Fruit fly (Drosophila melanogaster): Measurements from ENCODE around the gene Sod1.

The Sod1 gene

DNA sequence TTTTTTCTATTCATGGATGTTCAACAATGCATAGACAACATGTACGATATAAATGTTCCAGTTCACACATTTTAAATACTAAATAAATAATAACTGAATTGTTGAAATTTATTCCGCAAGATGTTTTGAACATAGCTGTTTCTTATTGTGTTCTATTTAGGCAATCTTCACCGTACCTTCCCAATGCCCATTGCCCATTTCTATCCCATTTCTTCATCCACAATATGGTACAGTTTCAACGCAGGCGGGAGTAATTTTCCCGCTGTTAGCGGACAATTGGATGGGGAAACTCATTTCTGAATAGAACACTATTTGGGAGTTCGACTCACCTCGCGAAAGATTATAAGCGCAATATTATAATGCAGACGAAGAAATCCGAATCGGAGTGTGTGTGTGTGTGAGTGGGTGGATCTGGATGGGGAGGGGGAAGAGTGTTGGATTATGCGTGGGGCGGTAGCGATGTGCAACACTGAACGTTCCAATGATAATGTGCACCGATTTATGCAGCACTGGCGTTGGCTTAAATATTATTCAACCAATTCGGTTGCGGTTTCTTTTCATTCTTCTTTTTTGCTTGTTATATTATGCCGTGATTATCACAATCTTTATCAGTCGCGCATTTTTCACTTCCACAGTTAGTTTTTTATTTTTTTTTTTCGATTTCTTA lies 21.5 kb downstream of the Sod1 start (continued):
- TF ChIP-seq crc (GFP tag; optimal IDR thresholded peaks at IDR 0.05), result peak; percentile 22
- peak; percentile 7; the same call in 1 of the 2 replicates for TF ChIP-seq CG14441 (GFP tag; IDR thresholded peaks at IDR 0.05)
- peak; percentile 96 for TF ChIP-seq sr (GFP tag; IDR thresholded peaks at IDR 0.05)
- TF ChIP-seq knrl (GFP tag; IDR thresholded peaks at IDR 0.05; ENCODE audit: partially characterized antibody), result peak; percentile 15; the same call in 1 of the 3 replicates
- TF ChIP-seq Fer3 (tag; optimal IDR thresholded peaks at IDR 0.05), result peak; percentile 24
- TF ChIP-seq ttk (GFP tag; IDR thresholded peaks at IDR 0.05), result no peak
- no peak for TF ChIP-seq CG6689 (GFP tag; IDR thresholded peaks at IDR 0.05)
- TF ChIP-seq mam (GFP tag; optimal IDR thresholded peaks at IDR 0.05), result peak; percentile 64
- TF ChIP-seq CG1603 (tag; optimal IDR thresholded peaks at IDR 0.05), result peak; percentile 32
- TF ChIP-seq Oli (tag; optimal IDR thresholded peaks at IDR 0.05), result peak; percentile 6
- TF ChIP-seq pho (GFP tag; optimal IDR thresholded peaks at IDR 0.05), result peak; percentile 48
- TF ChIP-seq dan (GFP tag; IDR thresholded peaks at IDR 0.05), result no peak
- TF ChIP-seq B-H1 (GFP tag; IDR thresholded peaks at IDR 0.05), result no peak
- TF ChIP-seq nau (GFP tag; optimal IDR thresholded peaks at IDR 0.05), result peak; percentile 47
- no peak for TF ChIP-seq CG15269 (tag; optimal IDR thresholded peaks at IDR 0.05)
- TF ChIP-seq CG6272 (GFP tag; IDR thresholded peaks at IDR 0.05), result peak; percentile 76
- TF ChIP-seq chm (GFP tag; IDR thresholded peaks at IDR 0.05), result peak; percentile 84
- peak; percentile 32 for TF ChIP-seq trem (tag; optimal IDR thresholded peaks at IDR 0.05)
- peak; percentile 48 for TF ChIP-seq bbx (GFP tag; IDR thresholded peaks at IDR 0.05; ENCODE audit: partially characterized antibody)
- TF ChIP-seq toy (GFP tag; IDR thresholded peaks at IDR 0.05), result no peak
- peak; percentile 68 for TF ChIP-seq CG11247 (GFP tag; IDR thresholded peaks at IDR 0.05)
- TF ChIP-seq Meics (GFP tag; optimal IDR thresholded peaks at IDR 0.05), result peak; percentile 41
- TF ChIP-seq Hr3 (GFP tag; optimal IDR thresholded peaks at IDR 0.05), result no peak
- TF ChIP-seq CG33557 (GFP tag; optimal IDR thresholded peaks at IDR 0.05), result peak; percentile 22
- no peak; the same call in 1 of the 2 replicates for TF ChIP-seq CG13287 (GFP tag; IDR thresholded peaks at IDR 0.05; ENCODE audit: partially characterized antibody)
- no peak for TF ChIP-seq Gsc (GFP tag; IDR thresholded peaks at IDR 0.05)
- peak; percentile 20 for TF ChIP-seq pb (GFP tag; optimal IDR thresholded peaks at IDR 0.05)
- peak; percentile 24 for TF ChIP-seq CG2712 (tag; optimal IDR thresholded peaks at IDR 0.05)
- TF ChIP-seq cad (GFP tag; optimal IDR thresholded peaks at IDR 0.05), result no peak
- no peak for TF ChIP-seq CG15073 (GFP tag; optimal IDR thresholded peaks at IDR 0.05)
- no peak for TF ChIP-seq Hr78 (GFP tag; optimal IDR thresholded peaks at IDR 0.05)
- no peak for TF ChIP-seq pan (optimal IDR thresholded peaks at IDR 0.05)
- TF ChIP-seq pan (GFP tag; optimal IDR thresholded peaks at IDR 0.05 in 1 of 2, IDR thresholded peaks at IDR 0.05 in 1 of 2), result peak in 1 of 2 experiments; percentile 64
- TF ChIP-seq CG13296 (GFP tag; optimal IDR thresholded peaks at IDR 0.05), result no peak
- TF ChIP-seq org-1 (GFP tag; optimal IDR thresholded peaks at IDR 0.05), result no peak
- TF ChIP-seq Hey (tag; optimal IDR thresholded peaks at IDR 0.05), result no peak
- TF ChIP-seq CG32767 (GFP tag; IDR thresholded peaks at IDR 0.05), result no peak
- TF ChIP-seq CG14667 (GFP tag; IDR thresholded peaks at IDR 0.05), result no peak
- no peak for TF ChIP-seq CG3726 (GFP tag; IDR thresholded peaks at IDR 0.05)
- TF ChIP-seq salm (tag; optimal IDR thresholded peaks at IDR 0.05), result no peak
- no peak for TF ChIP-seq aop (GFP tag; IDR thresholded peaks at IDR 0.05)
- TF ChIP-seq bowl (GFP tag; IDR thresholded peaks at IDR 0.05), result no peak
- TF ChIP-seq Hmx (GFP tag; optimal IDR thresholded peaks at IDR 0.05), result no peak
- peak; percentile 59 for TF ChIP-seq nom (GFP tag; optimal IDR thresholded peaks at IDR 0.05)
- peak; percentile 45 for TF ChIP-seq CG18262 (tag; optimal IDR thresholded peaks at IDR 0.05)
- peak; percentile 23 for TF ChIP-seq CG10979 (tag; optimal IDR thresholded peaks at IDR 0.05)
- no peak for TF ChIP-seq CG34224 (GFP tag; IDR thresholded peaks at IDR 0.05; ENCODE audit: partially characterized antibody)
- peak; percentile 28 for TF ChIP-seq MTF-1 (GFP tag; optimal IDR thresholded peaks at IDR 0.05; ENCODE audit: borderline replicate concordance)
- TF ChIP-seq Sin3A (optimal IDR thresholded peaks at IDR 0.05), result no peak
- TF ChIP-seq HLH4C (GFP tag; IDR thresholded peaks at IDR 0.05; ENCODE audit: partially characterized antibody), result no peak

Data from whole organism, embryonic.